Worm (Caenorhabditis elegans): Measurements from ENCODE around the gene math-45.

DNA sequence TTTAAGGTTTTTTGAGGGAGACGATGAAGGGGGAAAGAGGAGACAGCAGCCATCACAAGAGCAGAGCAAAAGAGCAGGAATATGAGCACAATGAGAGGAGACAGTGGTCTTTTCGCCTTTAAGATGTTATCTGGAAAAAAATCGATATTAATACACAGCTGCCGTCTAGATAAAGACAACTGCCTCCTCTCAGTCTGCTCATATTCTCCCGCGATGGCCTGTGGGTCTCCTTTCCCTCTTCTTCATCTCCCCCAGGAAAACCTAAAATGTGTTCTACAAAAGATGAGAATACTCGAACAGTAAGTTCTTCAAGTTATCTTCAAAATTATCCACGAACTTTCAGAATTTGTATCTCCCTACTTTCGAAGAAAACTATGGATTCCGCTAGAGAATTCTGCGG is 33.2 kb upstream of the math-45 start, which contains the start of the genes fbxb-52 and fbxb-51:
- no peak for TF ChIP-seq tab-1 (GFP tag; IDR thresholded peaks at IDR 0.05)
- no peak for TF ChIP-seq flt-1 (GFP tag; IDR thresholded peaks at IDR 0.05)
- no peak for TF ChIP-seq klf-2 (GFP tag; conservative IDR thresholded peaks at IDR 0.05)
